Worm (Caenorhabditis elegans): ENCODE data around the gene hum-8.
A peak's percentile ranks its signal among the peaks of the same experiment; 100 is the strongest.

Gene hum-8

DNA sequence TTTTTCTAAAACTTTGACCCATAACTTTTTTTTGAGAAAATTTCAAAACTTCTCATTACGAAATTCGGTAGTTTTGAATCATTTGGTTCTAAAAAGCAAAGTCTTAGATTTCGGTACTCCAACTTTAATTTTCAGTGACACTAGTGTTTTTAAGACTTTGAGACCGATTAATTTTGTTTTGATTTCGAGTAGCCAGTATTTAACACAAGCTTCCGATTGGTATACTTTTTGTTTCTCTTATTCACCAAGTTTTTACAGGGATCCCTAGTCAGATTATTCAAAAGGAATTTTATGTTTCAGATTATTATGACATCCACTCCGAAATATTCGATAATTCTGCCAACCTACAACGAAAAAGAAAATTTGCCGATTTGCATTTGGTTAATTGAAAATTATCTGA lies 5.0 kb upstream of the hum-8 start, which contains the start of gene dpm-1:
Gene dpm-1, plus strand, starts transcription at position 301 of the 400 bp plus-strand sequence.
- TF ChIP-seq zip-8 (tag; optimal IDR thresholded peaks at IDR 0.05), result no peak
- TF ChIP-seq unc-120 (tag; optimal IDR thresholded peaks at IDR 0.05; ENCODE audit: poor library complexity, severe bottlenecking), result no peak
- TF ChIP-seq bed-3 (GFP tag; optimal IDR thresholded peaks at IDR 0.05), result no peak
- no peak for TF ChIP-seq ztf-11 (tag; optimal IDR thresholded peaks at IDR 0.05)

ce11 chrIV:443622-444021 lies 3.3 kb upstream of the hum-8 start, which contains the start of gene mrpl-55:
mrpl-55 (plus strand) TSS chrIV:443985.
- TF ChIP-seq pha-4 (tag; optimal IDR thresholded peaks at IDR 0.05), result peak; percentile 58
- TF ChIP-seq nhr-237 (tag; optimal IDR thresholded peaks at IDR 0.05), result peak; percentile 80
- TF ChIP-seq elt-3 (tag; optimal IDR thresholded peaks at IDR 0.05), result no peak
- TF ChIP-seq ceh-39 (tag; optimal IDR thresholded peaks at IDR 0.05), result peak; percentile 53
- peak; percentile 94 for TF ChIP-seq mep-1 (tag; optimal IDR thresholded peaks at IDR 0.05)
- TF ChIP-seq cnd-1 (tag; optimal IDR thresholded peaks at IDR 0.05), result peak; percentile 31
- TF ChIP-seq ces-1 (GFP tag; optimal IDR thresholded peaks at IDR 0.05), result peak; percentile 82
- no peak for TF ChIP-seq ztf-11 (tag; optimal IDR thresholded peaks at IDR 0.05)
- peak; percentile 64 for TF ChIP-seq sptf-1 (tag; optimal IDR thresholded peaks at IDR 0.05)
- peak; percentile 74 for TF ChIP-seq lin-13 (tag; optimal IDR thresholded peaks at IDR 0.05)
- no peak for TF ChIP-seq snpc-4 (tag; optimal IDR thresholded peaks at IDR 0.05)
- no peak for TF ChIP-seq drap-1 (GFP tag; optimal IDR thresholded peaks at IDR 0.05)
- peak; percentile 79 for TF ChIP-seq lsy-2 (tag; optimal IDR thresholded peaks at IDR 0.05)

ce11 chrIV:438384-438783 lies 2.0 kb downstream of the hum-8 start:
- TF ChIP-seq elt-1 (tag; optimal IDR thresholded peaks at IDR 0.05; ENCODE audit: borderline replicate concordance, insufficient read depth) (no peak), nhr-12 (tag; optimal IDR thresholded peaks at IDR 0.05) (no peak), mls-2 (tag; optimal IDR thresholded peaks at IDR 0.05) (no peak), unc-39 (tag; optimal IDR thresholded peaks at IDR 0.05) (no peak), unc-120 (tag; optimal IDR thresholded peaks at IDR 0.05; ENCODE audit: poor library complexity, severe bottlenecking) (no peak), ces-1 (GFP tag; optimal IDR thresholded peaks at IDR 0.05) (no peak), tbx-8 (GFP tag; optimal IDR thresholded peaks at IDR 0.05) (no peak), blmp-1 (tag; optimal IDR thresholded peaks at IDR 0.05) (no peak), cnd-1 (tag; optimal IDR thresholded peaks at IDR 0.05) (no peak), sptf-1 (tag; optimal IDR thresholded peaks at IDR 0.05) (no peak), elt-3 (tag; optimal IDR thresholded peaks at IDR 0.05) (no peak), mep-1 (tag; optimal IDR thresholded peaks at IDR 0.05) (no peak)

DNA sequence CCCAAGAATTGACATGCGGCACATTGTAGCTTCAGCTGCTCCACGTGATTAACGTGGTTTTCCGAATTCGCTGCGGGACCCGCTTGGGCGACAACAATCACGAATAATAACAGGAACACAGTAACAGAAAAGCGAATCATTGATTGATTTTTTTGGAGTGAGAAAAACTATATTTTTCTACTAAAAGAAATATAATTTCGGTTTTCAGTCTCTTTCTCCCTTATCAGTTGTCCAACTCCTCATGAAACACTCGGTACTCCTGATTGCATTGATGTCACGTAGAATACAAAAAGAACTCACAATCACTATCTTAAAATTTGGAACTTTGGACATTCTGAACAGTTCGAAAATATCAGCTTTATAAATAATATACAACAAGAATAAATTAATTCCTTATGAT lies 11.5 kb downstream of the hum-8 start, which contains the start of gene Y66H1A.5:
Gene Y66H1A.5, minus strand, starts transcription at position 265 of the 400 bp plus-strand sequence.
- TF ChIP-seq lin-13 (tag; optimal IDR thresholded peaks at IDR 0.05) (no peak), elt-3 (tag; optimal IDR thresholded peaks at IDR 0.05) (no peak), pha-4 (tag; optimal IDR thresholded peaks at IDR 0.05) (no peak), ceh-43 (GFP tag; optimal IDR thresholded peaks at IDR 0.05) (no peak), nhr-12 (tag; optimal IDR thresholded peaks at IDR 0.05) (no peak), lsy-2 (tag; optimal IDR thresholded peaks at IDR 0.05) (no peak), unc-39 (tag; optimal IDR thresholded peaks at IDR 0.05) (no peak), ztf-11 (tag; optimal IDR thresholded peaks at IDR 0.05) (no peak), flh-1 (GFP tag; optimal IDR thresholded peaks at IDR 0.05) (no peak), mab-5 (tag; optimal IDR thresholded peaks at IDR 0.05) (no peak), bed-3 (GFP tag; optimal IDR thresholded peaks at IDR 0.05) (no peak), M03D4.4 (tag; optimal IDR thresholded peaks at IDR 0.05) (no peak), tbx-8 (GFP tag; optimal IDR thresholded peaks at IDR 0.05) (no peak), mls-2 (tag; optimal IDR thresholded peaks at IDR 0.05) (no peak)

DNA sequence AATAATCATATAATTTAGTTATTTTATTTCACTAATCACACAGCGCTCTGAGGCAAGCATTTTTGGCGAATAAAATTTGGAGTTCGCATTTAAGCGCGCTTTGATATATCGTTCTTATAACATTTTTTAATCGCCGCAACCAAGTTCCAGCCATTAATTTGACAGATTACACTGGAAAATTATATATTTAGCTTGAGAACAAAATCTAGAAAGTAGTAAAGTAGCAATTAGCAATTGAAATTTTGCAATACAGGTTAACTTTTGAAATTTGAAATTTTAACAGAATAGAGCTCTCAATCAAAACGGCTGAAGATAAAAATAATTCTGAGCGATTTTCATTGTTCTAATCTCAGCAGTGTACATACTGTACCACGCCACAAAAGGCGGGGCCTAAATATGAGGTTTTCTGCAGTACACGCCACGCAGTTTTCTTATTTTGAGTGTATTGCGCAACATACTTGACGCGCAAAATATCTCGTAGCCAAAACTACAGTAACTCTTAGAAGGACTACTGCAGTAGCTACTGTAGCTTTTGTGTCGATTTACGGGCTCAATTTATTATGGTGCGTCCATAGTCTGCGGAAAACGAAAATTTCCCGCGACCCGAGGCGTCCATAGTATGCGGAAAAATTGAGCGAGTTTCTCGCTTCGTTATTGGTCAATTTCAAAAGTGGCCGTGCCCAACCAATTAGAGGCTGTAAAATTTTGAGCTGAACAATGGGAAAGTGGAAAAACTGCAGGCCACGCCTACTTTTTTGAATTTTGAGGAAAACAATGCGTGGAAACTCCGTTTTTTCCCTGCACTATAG lies 13.1 kb downstream of the hum-8 start:
- TF ChIP-seq flh-1 (GFP tag; optimal IDR thresholded peaks at IDR 0.05) (no peak), nhr-12 (tag; optimal IDR thresholded peaks at IDR 0.05) (no peak), drap-1 (GFP tag; optimal IDR thresholded peaks at IDR 0.05) (no peak), zip-8 (tag; optimal IDR thresholded peaks at IDR 0.05) (peak; percentile 34)

DNA sequence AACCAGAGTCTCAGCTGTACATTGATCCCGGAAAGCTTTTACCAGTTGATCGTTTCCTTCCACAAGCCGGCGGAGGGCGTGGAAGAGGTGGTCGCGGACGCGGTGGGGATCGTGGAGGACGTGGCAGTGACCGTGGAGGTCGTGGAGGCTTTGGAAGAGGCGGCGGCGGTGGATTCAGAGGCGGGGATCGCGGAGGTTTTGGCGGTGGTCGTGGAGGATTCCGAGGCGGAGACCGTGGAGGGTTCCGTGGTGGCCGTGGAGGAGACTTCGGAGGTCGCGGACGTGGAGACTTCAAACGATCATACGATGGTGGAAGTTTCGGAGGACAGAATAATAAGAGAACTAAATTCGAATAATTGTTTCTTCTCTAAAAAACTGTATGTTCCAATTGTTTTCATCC lies 13.8 kb downstream of the hum-8 start:
- TF ChIP-seq snpc-4 (tag; optimal IDR thresholded peaks at IDR 0.05), result no peak
- TF ChIP-seq flh-1 (GFP tag; optimal IDR thresholded peaks at IDR 0.05), result no peak
- TF ChIP-seq tbx-8 (GFP tag; optimal IDR thresholded peaks at IDR 0.05), result no peak
- no peak for TF ChIP-seq sem-2 (GFP tag; optimal IDR thresholded peaks at IDR 0.05)
- TF ChIP-seq lin-13 (tag; optimal IDR thresholded peaks at IDR 0.05), result no peak
- TF ChIP-seq mls-2 (tag; optimal IDR thresholded peaks at IDR 0.05), result no peak
- TF ChIP-seq bed-3 (GFP tag; optimal IDR thresholded peaks at IDR 0.05), result no peak
- no peak for TF ChIP-seq nhr-237 (tag; optimal IDR thresholded peaks at IDR 0.05)
- no peak for TF ChIP-seq sptf-1 (tag; optimal IDR thresholded peaks at IDR 0.05)
- no peak for TF ChIP-seq nhr-2 (tag; optimal IDR thresholded peaks at IDR 0.05)
- no peak for TF ChIP-seq elt-3 (tag; optimal IDR thresholded peaks at IDR 0.05)
- TF ChIP-seq mep-1 (tag; optimal IDR thresholded peaks at IDR 0.05), result no peak
